Worm (Caenorhabditis elegans) whole organism, L4 larva: ENCODE results near the gene sftb-6.

ENCODE experiments used
- D1046.2 ChIP-seq: fragments of 200-800 bp; sonication (Bioruptor generic); IDR thresholded peaks from 2 replicates; pipeline ENCODE4 v1.3.6; 2022; ENCODE audit warnings: missing genetic modification characterization, missing compliant biosample characterization
- F44E2.7 ChIP-seq: fragments of 200-800 bp; sonication (Bioruptor generic); IDR thresholded peaks from 2 replicates; pipeline ENCODE4 v2.1.2; 2022; ENCODE audit warnings: missing genetic modification characterization, missing compliant biosample characterization
- R02D3.7 ChIP-seq: fragments of 150-350 bp; sonication (generic microtip); optimal IDR thresholded peaks from 3 replicates; lab custom pipeline; 2014; ENCODE audit warnings: missing biosample characterization, missing genetic modification characterization
- T26A8.4 ChIP-seq: fragments of 200-800 bp; sonication (Bioruptor generic); IDR thresholded peaks from 2 replicates; pipeline ENCODE4 v1.3.6; 2022; ENCODE audit warnings: missing genetic modification characterization, missing compliant biosample characterization
- Y48G9A.11 ChIP-seq: fragments of 200-800 bp; sonication (Bioruptor generic); IDR thresholded peaks from 2 replicates; pipeline ENCODE4 v1.3.6; 2022; ENCODE audit warnings: missing genetic modification reagents, missing genetic modification characterization, missing compliant biosample characterization
- Y5F2A.4 ChIP-seq: fragments of 200-800 bp; sonication (Bioruptor generic); optimal IDR thresholded peaks from 2 replicates; lab custom pipeline; 2018; ENCODE audit warnings: mild to moderate bottlenecking, missing genetic modification characterization, missing compliant biosample characterization
- aha-1 ChIP-seq: fragments of 150-350 bp; peaks from one replicate; lab custom pipeline; 2014; ENCODE audit warnings: missing biosample characterization, missing genetic modification characterization
- ama-1 ChIP-seq: fragments of 150-350 bp; optimal IDR thresholded peaks from 2 replicates; lab custom pipeline; 2014; ENCODE audit warnings: inconsistent platforms, mixed read lengths
- ceh-20 ChIP-seq: fragments of 200-800 bp; sonication (Bioruptor generic); IDR thresholded peaks from 2 replicates; pipeline ENCODE4 v1.3.6; 2022; ENCODE audit warnings: missing genetic modification reagents, missing genetic modification characterization, missing compliant biosample characterization
- ceh-44 ChIP-seq: fragments of 200-800 bp; sonication (Bioruptor generic); IDR thresholded peaks from 2 replicates; pipeline ENCODE4 v1.3.6; 2022; ENCODE audit warnings: missing genetic modification reagents, missing genetic modification characterization, missing compliant biosample characterization
- ceh-82 ChIP-seq: sonication (generic microtip); optimal IDR thresholded peaks from 2 replicates; lab custom pipeline; 2017; ENCODE audit warnings: missing biosample characterization, missing genetic modification characterization
- ces-1 ChIP-seq: fragments of 150-350 bp; sonication (generic microtip); optimal IDR thresholded peaks from 4 replicates; lab custom pipeline; 2014; ENCODE audit warnings: missing biosample characterization, missing genetic modification reagents, missing genetic modification characterization
- cey-2 ChIP-seq: sonication (generic microtip); optimal IDR thresholded peaks from 3 replicates; lab custom pipeline; 2017; ENCODE audit warnings: missing genetic modification characterization, mild to moderate bottlenecking, missing compliant biosample characterization, antibody characterized with exemption, borderline replicate concordance; ENCODE audit not compliant: insufficient read depth
- ctbp-1 ChIP-seq: fragments of 200-800 bp; sonication (Bioruptor generic); IDR thresholded peaks from 2 replicates; pipeline ENCODE4 v1.3.6; 2022; ENCODE audit warnings: missing genetic modification reagents, missing genetic modification characterization, missing compliant biosample characterization
- daf-12 ChIP-seq: fragments of 150-350 bp; optimal IDR thresholded peaks from 2 replicates; lab custom pipeline; 2014; ENCODE audit warnings: missing biosample characterization, missing genetic modification reagents, missing genetic modification characterization
- daf-19 ChIP-seq: fragments of 200-800 bp; sonication (Bioruptor generic); conservative IDR thresholded peaks from 2 replicates; pipeline ENCODE4 v1.3.6; 2022; ENCODE audit warnings: missing genetic modification characterization, missing compliant biosample characterization
- dmd-8 ChIP-seq: fragments of 200-800 bp; sonication (Bioruptor generic); IDR thresholded peaks from 2 replicates; pipeline ENCODE4 v1.3.6; 2022; ENCODE audit warnings: missing genetic modification characterization, missing compliant biosample characterization
- dpl-1 ChIP-seq: fragments of 150-350 bp; optimal IDR thresholded peaks from 2 replicates; lab custom pipeline; 2014; ENCODE audit warnings: missing biosample characterization, missing genetic modification reagents, missing genetic modification characterization
- fkh-10 ChIP-seq: fragments of 150-350 bp; optimal IDR thresholded peaks from 2 replicates; lab custom pipeline; 2014; ENCODE audit warnings: missing biosample characterization, missing genetic modification reagents, missing genetic modification characterization
- fos-1 ChIP-seq: fragments of 150-350 bp; optimal IDR thresholded peaks from 2 replicates; lab custom pipeline; 2014; ENCODE audit warnings: missing biosample characterization, missing genetic modification characterization
- hlh-11 ChIP-seq: fragments of 200-800 bp; sonication (Bioruptor generic); optimal IDR thresholded peaks from 2 replicates; lab custom pipeline; 2018; ENCODE audit warnings: mild to moderate bottlenecking, missing genetic modification characterization, missing compliant biosample characterization
- hmg-1.1 ChIP-seq: fragments of 200-800 bp; sonication (Bioruptor generic); IDR thresholded peaks from 2 replicates; pipeline ENCODE4 v1.3.6; 2022; ENCODE audit warnings: missing genetic modification reagents, missing genetic modification characterization, missing compliant biosample characterization
- jun-1 ChIP-seq: fragments of 150-350 bp; optimal IDR thresholded peaks from 2 replicates; lab custom pipeline; 2014; ENCODE audit warnings: missing biosample characterization, missing genetic modification reagents, missing genetic modification characterization
- mdl-1 ChIP-seq, 2 experiments: fragments of 150-350 bp in 1 of 2; sonication (generic microtip) in 1 of 2; optimal IDR thresholded peaks; 2 replicates each; lab custom pipeline; 2014 to 2017; ENCODE audit warnings: missing biosample characterization in 2 of 2, missing genetic modification characterization in 2 of 2
- mep-1 ChIP-seq: fragments of 150-350 bp; sonication (generic microtip); optimal IDR thresholded peaks from 3 replicates; lab custom pipeline; 2014; ENCODE audit warnings: missing biosample characterization, missing genetic modification characterization
- mes-2 ChIP-seq: sonication (generic microtip); optimal IDR thresholded peaks from 2 replicates; lab custom pipeline; 2016; ENCODE audit warnings: missing genotype, mild to moderate bottlenecking, missing genetic modification characterization, missing compliant biosample characterization; ENCODE audit not compliant: poor library complexity, severe bottlenecking
- nhr-11 ChIP-seq: fragments of 150-350 bp; optimal IDR thresholded peaks from 2 replicates; lab custom pipeline; 2014; ENCODE audit warnings: missing biosample characterization, missing genetic modification characterization
- nhr-25 ChIP-seq: sonication (generic microtip); optimal IDR thresholded peaks from 2 replicates; lab custom pipeline; 2017; ENCODE audit warnings: missing genetic modification characterization, mild to moderate bottlenecking, missing compliant biosample characterization, antibody characterized with exemption, moderate library complexity, borderline replicate concordance; ENCODE audit not compliant: insufficient read depth
- nhr-28 ChIP-seq: fragments of 150-350 bp; optimal IDR thresholded peaks from 2 replicates; lab custom pipeline; 2014; ENCODE audit warnings: missing biosample characterization, missing genetic modification characterization
- nhr-41 ChIP-seq: fragments of 200-800 bp; sonication (Bioruptor generic); IDR thresholded peaks from 2 replicates; pipeline ENCODE4 v1.3.6; 2022; ENCODE audit warnings: missing genetic modification reagents, missing genetic modification characterization, missing compliant biosample characterization
- pqm-1 ChIP-seq: sonication (generic microtip); optimal IDR thresholded peaks from 2 replicates; lab custom pipeline; 2017; ENCODE audit warnings: missing biosample characterization, missing genetic modification characterization
- skn-1 ChIP-seq: fragments of 150-350 bp; optimal IDR thresholded peaks from 2 replicates; lab custom pipeline; 2014; ENCODE audit warnings: missing biosample characterization, missing genetic modification characterization
- tag-97 ChIP-seq: fragments of 200-800 bp; sonication (Bioruptor generic); IDR thresholded peaks from 2 replicates; pipeline ENCODE4 v1.3.6; 2022; ENCODE audit warnings: missing genetic modification characterization, missing compliant biosample characterization
- unc-62 ChIP-seq, 3 experiments: fragments of 150-350 bp in 1 of 3; sonication (generic microtip); optimal IDR thresholded peaks in 2 of 3; peaks in 1 of 3; 1 replicate in 1 of 3; 2 replicates in 2 of 3; lab custom pipeline; 2014 to 2017; ENCODE audit warnings: missing biosample characterization in 3 of 3, missing genetic modification characterization in 3 of 3, missing genetic modification reagents in 3 of 3, missing genotype in 1 of 3
- zfp-3 ChIP-seq: fragments of 200-800 bp; sonication (Bioruptor generic); conservative IDR thresholded peaks from 2 replicates; pipeline ENCODE4 v1.3.6; 2022; ENCODE audit warnings: missing genetic modification reagents, missing genetic modification characterization, missing compliant biosample characterization
- zip-11 ChIP-seq: fragments of 200-800 bp; sonication (Bioruptor generic); IDR thresholded peaks from 2 replicates; pipeline ENCODE4 v1.3.6; 2022; ENCODE audit warnings: missing genetic modification characterization, missing compliant biosample characterization

sftb-6 gene

ce11 chrII:67663-68062 is 30.5 kb upstream of the sftb-6 start:
- no peak for TF ChIP-seq ama-1 (lab: Kevin White, UChicago)
- no peak for TF ChIP-seq cey-2 (tag; lab: Kevin White, UChicago)
- peak; percentile 79 for TF ChIP-seq pqm-1
- TF ChIP-seq dmd-8 (GFP tag; lab: Robert Waterston, UW) = no peak
- TF ChIP-seq Y48G9A.11 = no peak
- TF ChIP-seq hlh-11 = no peak
- TF ChIP-seq fos-1 (tag; lab: Kevin White, UChicago) = no peak
- TF ChIP-seq daf-12 (tag; lab: Kevin White, UChicago) = no peak
- no peak for TF ChIP-seq F44E2.7 (GFP tag; lab: Robert Waterston, UW)
- TF ChIP-seq jun-1 (tag; lab: Kevin White, UChicago) = no peak
- TF ChIP-seq fkh-10 (GFP tag; lab: Kevin White, UChicago) = no peak
- peak; percentile 65 for TF ChIP-seq nhr-28 (tag; lab: Kevin White, UChicago)
- TF ChIP-seq skn-1 (tag; lab: Kevin White, UChicago) = no peak
- no peak for TF ChIP-seq ceh-44
- no peak for TF ChIP-seq mdl-1 (tag; optimal IDR thresholded peaks at IDR 0.05; lab: Kevin White, UChicago)
- peak in 1 of 2 experiments; percentile 86 for TF ChIP-seq unc-62 (GFP tag; optimal IDR thresholded peaks at IDR 0.05 in 1 of 2; lab: Kevin White, UChicago)
- no peak for TF ChIP-seq unc-62 (tag; optimal IDR thresholded peaks at IDR 0.05; lab: Kevin White, UChicago)
- TF ChIP-seq ceh-82 = no peak
- TF ChIP-seq, all 104 proteins: peak for 3

ce11 chrII:68757-69156 is 29.4 kb upstream of the sftb-6 start:
- TF ChIP-seq fos-1 (tag; lab: Kevin White, UChicago) (no peak), aha-1 (tag; lab: Kevin White, UChicago) (peak; percentile 77), ama-1 (lab: Kevin White, UChicago) (no peak), T26A8.4 (no peak), hmg-1.1 (GFP tag; lab: Robert Waterston, UW) (no peak), zip-11 (GFP tag; lab: Robert Waterston, UW) (no peak), tag-97 (no peak)

ce11 chrII:69354-69753 is 28.9 kb upstream of the sftb-6 start, which contains the start of gene egl-26:
egl-26 (plus strand) TSS chrII:69654.
- TF ChIP-seq dmd-8 (GFP tag; lab: Robert Waterston, UW) = no peak
- no peak for TF ChIP-seq D1046.2
- no peak for TF ChIP-seq hlh-11
- no peak for TF ChIP-seq Y5F2A.4 (GFP tag; lab: Kevin White, UChicago)
- TF ChIP-seq unc-62 (GFP tag; optimal IDR thresholded peaks at IDR 0.05 in 1 of 2; lab: Kevin White, UChicago) = peak in 1 of 2 experiments; percentile 77
- no peak for TF ChIP-seq unc-62 (tag; optimal IDR thresholded peaks at IDR 0.05; lab: Kevin White, UChicago)
- TF ChIP-seq cey-2 (tag; lab: Kevin White, UChicago) = no peak
- TF ChIP-seq nhr-25 (tag; lab: Kevin White, UChicago) = no peak
- no peak for TF ChIP-seq dpl-1 (GFP tag; lab: Kevin White, UChicago)

ce11 chrII:73329-73728 is 24.9 kb upstream of the sftb-6 start:
- TF ChIP-seq daf-19 (GFP tag; lab: Robert Waterston, UW) (no peak), fkh-10 (GFP tag; lab: Kevin White, UChicago) (peak; percentile 94), ctbp-1 (GFP tag; lab: Robert Waterston, UW) (peak; percentile 57; the same call in 1 of the 2 replicates), ceh-20 (GFP tag; lab: Robert Waterston, UW) (no peak), zfp-3 (GFP tag; lab: Robert Waterston, UW) (no peak), nhr-11 (no peak), ces-1 (GFP tag; lab: Kevin White, UChicago) (peak; percentile 75), D1046.2 (no peak), mes-2 (no peak)

ce11 chrII:73892-74291 is 24.3 kb upstream of the sftb-6 start:
- peak; percentile 86 for TF ChIP-seq aha-1 (tag; lab: Kevin White, UChicago)
- peak; percentile 26 for TF ChIP-seq ces-1 (GFP tag; lab: Kevin White, UChicago)
- no peak for TF ChIP-seq zip-11 (GFP tag; lab: Robert Waterston, UW)
- no peak for TF ChIP-seq nhr-41
- TF ChIP-seq Y48G9A.11 = no peak
- TF ChIP-seq mep-1 (tag; lab: Kevin White, UChicago) = no peak
- no peak for TF ChIP-seq R02D3.7 (tag; lab: Kevin White, UChicago)
- no peak for TF ChIP-seq dpl-1 (GFP tag; lab: Kevin White, UChicago)
